Worm (Caenorhabditis elegans): ENCODE results near the gene C05D12.2.

- TF ChIP-seq W03F9.2 (tag; optimal IDR thresholded peaks at IDR 0.05), result no peak
- TF ChIP-seq him-1 (tag; optimal IDR thresholded peaks at IDR 0.05), result no peak
- no peak for TF ChIP-seq dao-5 (tag; optimal IDR thresholded peaks at IDR 0.05)
Measured at ce11 chrII:11415672-11416071, 2.4 kb upstream of the C05D12.2 start, which contains the start of gene C05D12.1.
